Fruit fly (Drosophila melanogaster) whole organism: Measurements from ENCODE around the gene Kebab.

Experiments used
- CG8478 ChIP-seq: fragments of >200 bp; optimal IDR thresholded peaks from 2 replicates; lab custom pipeline; 2018; ENCODE audit warnings: inconsistent platforms
- Dll ChIP-seq: fragments of >200 bp; optimal IDR thresholded peaks from 2 replicates; lab custom pipeline; 2017
- EcR ChIP-seq, 2 experiments: fragments of >200 bp; optimal IDR thresholded peaks; 2 replicates each; lab custom pipeline; 2017; ENCODE audit warnings: missing biosample characterization in 2 of 2, missing genetic modification characterization in 2 of 2, missing genetic modification reagents in 2 of 2
- pan ChIP-seq: fragments of >200 bp; optimal IDR thresholded peaks from 2 replicates; lab custom pipeline; 2017
- psq ChIP-seq: fragments of >200 bp; optimal IDR thresholded peaks from 2 replicates; lab custom pipeline; 2017
- usp ChIP-seq: fragments of >200 bp; optimal IDR thresholded peaks from 2 replicates; lab custom pipeline; 2017; ENCODE audit warnings: missing biosample characterization, missing genetic modification characterization, mixed read lengths

DNA sequence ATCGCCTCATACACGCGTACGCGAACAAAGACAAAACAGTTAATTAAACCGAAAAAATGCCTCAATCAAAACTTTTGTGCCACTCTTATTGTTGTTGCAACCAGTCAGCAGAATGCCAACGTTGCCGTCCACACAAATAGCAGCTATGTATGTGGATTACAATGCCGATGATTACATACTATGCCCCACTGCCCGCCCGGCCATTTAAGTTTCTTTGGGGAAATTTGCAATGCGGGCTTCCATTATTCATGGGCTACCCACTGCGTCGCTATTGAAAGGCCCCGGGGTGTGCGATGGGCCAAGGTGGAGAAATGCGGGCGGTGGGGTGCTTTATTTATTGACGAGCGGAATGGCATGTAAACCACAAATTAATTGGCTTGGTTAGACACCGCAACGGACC lies 39.1 kb downstream of the Kebab start:
- TF ChIP-seq psq (lab: Kevin White, UChicago), result no peak
- TF ChIP-seq pan (lab: Kevin White, UChicago), result no peak
- no peak for TF ChIP-seq EcR (GFP tag; optimal IDR thresholded peaks at IDR 0.05; lab: Kevin White, UChicago)
- TF ChIP-seq CG8478 (lab: Kevin White, UChicago), result no peak
- no peak for TF ChIP-seq usp (GFP tag; lab: Kevin White, UChicago)
- TF ChIP-seq Dll (lab: Kevin White, UChicago), result no peak
